Worm (Caenorhabditis elegans): Measurements from ENCODE around the gene fbxb-75.

DNA sequence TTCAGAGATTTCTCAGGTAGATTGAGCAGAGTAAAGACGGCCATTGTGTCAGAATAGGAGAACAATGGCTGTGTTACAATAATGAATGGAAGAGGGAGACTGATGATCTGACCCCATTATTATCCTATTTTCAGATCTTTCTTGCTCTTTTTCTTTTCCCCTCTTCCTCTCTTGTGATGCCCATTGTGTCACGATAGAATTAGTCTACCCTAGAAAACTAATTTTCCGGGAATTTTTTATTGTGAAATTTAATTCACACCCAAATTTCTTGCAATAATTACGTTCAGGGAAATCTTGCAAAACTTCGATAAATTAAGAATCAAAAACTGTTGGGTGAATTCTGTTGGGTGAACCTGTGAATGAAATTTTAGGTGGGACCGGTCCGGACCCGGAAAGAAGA lies at the start of gene fbxb-75:
- TF ChIP-seq T22C8.4 (GFP tag; IDR thresholded peaks at IDR 0.05) (no peak), cog-1 (tag; optimal IDR thresholded peaks at IDR 0.05) (no peak), ztf-29 (GFP tag; IDR thresholded peaks at IDR 0.05) (no peak), med-1 (GFP tag; optimal IDR thresholded peaks at IDR 0.05; ENCODE audit: insufficient read depth) (no peak), ztf-23 (GFP tag; IDR thresholded peaks at IDR 0.05) (no peak), flt-1 (GFP tag; IDR thresholded peaks at IDR 0.05) (no peak), ref-1 (GFP tag; conservative IDR thresholded peaks at IDR 0.05) (no peak), klf-2 (GFP tag; conservative IDR thresholded peaks at IDR 0.05) (no peak)

Measured in whole organism, midembryonic.